Fruit fly (Drosophila melanogaster) ovary, adult (tissue): ENCODE data around the gene Tctp.

Experiments
- CG17801 ChIP-seq: fragments of 200-800 bp; optimal IDR thresholded peaks from 2 replicates; lab custom pipeline; 2019; ENCODE audit warnings: missing biosample characterization, mild to moderate bottlenecking, missing genetic modification characterization, moderate library complexity; ENCODE audit not compliant: partially characterized antibody

Gene Tctp

dm6 chr3R:11209801-11210402 lies at the start of gene Tctp, which contains the start of gene SdhC:
Gene Tctp, plus strand, starts transcription at chr3R:11210247.
Gene SdhC, minus strand, starts transcription at chr3R:11209849.
- peak; percentile 62 for TF ChIP-seq CG17801

- no peak for TF ChIP-seq CG17801
Observed at dm6 chr3R:11160907-11161306, 49.1 kb upstream of the Tctp start, which contains the start of gene CG4757. Gene CG4757, plus strand, starts transcription at chr3R:11161207.

dm6 chr3R:11165974-11166373 lies 44.1 kb upstream of the Tctp start, which contains the start of gene Ugt35E1:
Gene Ugt35E1, minus strand, starts transcription at chr3R:11166074.
- no peak for TF ChIP-seq CG17801

dm6 chr3R:11167931-11168465 lies 42.0 kb upstream of the Tctp start, which contains the start of gene Ugt35E2:
Gene Ugt35E2, minus strand, starts transcription at chr3R:11167981.
- no peak for TF ChIP-seq CG17801

dm6 chr3R:11170146-11170545 lies 39.9 kb upstream of the Tctp start, which contains the start of gene Ugt35B1:
Gene Ugt35B1, minus strand, starts transcription at chr3R:11170246.
- TF ChIP-seq CG17801 = no peak

dm6 chr3R:11172460-11173168 lies 37.4 kb upstream of the Tctp start, which contains the start of gene Ugt35A1:
Gene Ugt35A1, minus strand, starts transcription at chr3R:11172664.
- TF ChIP-seq CG17801 = no peak

- peak; percentile 65 for TF ChIP-seq CG17801
Observed at dm6 chr3R:11173169-11173506, 36.9 kb upstream of the Tctp start.

dm6 chr3R:11175308-11175707 lies 34.7 kb upstream of the Tctp start, which contains the start of the genes Ugt304A1 and Ugt303A1:
Gene Ugt304A1, minus strand, starts transcription at chr3R:11175408.
Gene Ugt303A1, plus strand, starts transcription at chr3R:11175529.
- TF ChIP-seq CG17801 = no peak

dm6 chr3R:11175777-11176176 lies 34.3 kb upstream of the Tctp start:
- no peak for TF ChIP-seq CG17801

dm6 chr3R:11177579-11177978 lies 32.5 kb upstream of the Tctp start:
- TF ChIP-seq CG17801 = no peak

dm6 chr3R:11178300-11178699 lies 31.7 kb upstream of the Tctp start:
- no peak for TF ChIP-seq CG17801

- TF ChIP-seq CG17801 = no peak
Observed at dm6 chr3R:11195792-11196191, 14.3 kb upstream of the Tctp start, which contains the start of gene CG18577. Gene CG18577, plus strand, starts transcription at chr3R:11196092.

dm6 chr3R:11196648-11197388 lies 13.2 kb upstream of the Tctp start:
- TF ChIP-seq CG17801 = peak; percentile 83

dm6 chr3R:11197389-11197716 lies 12.7 kb upstream of the Tctp start, which contains the start of gene cu:
Gene cu, plus strand, starts transcription at chr3R:11197592.
- no peak for TF ChIP-seq CG17801

dm6 chr3R:11198062-11198472 lies 12.0 kb upstream of the Tctp start:
- TF ChIP-seq CG17801 = peak; percentile 37

- TF ChIP-seq CG17801 = no peak
Observed at dm6 chr3R:11199227-11199835, 10.7 kb upstream of the Tctp start.
